Fruit fly (Drosophila melanogaster) whole organism, embryonic: ENCODE results near the gene ZnT77C.

Source experiments
- ATbp ChIP-seq: fragments of 200-800 bp; sonication (Bioruptor generic); optimal IDR thresholded peaks from 2 replicates; lab custom pipeline; 2017; ENCODE audit warnings: missing biosample characterization, mild to moderate bottlenecking, missing genetic modification characterization, missing genetic modification reagents
- Bdp1 ChIP-seq: fragments of 200-800 bp; sonication (Bioruptor generic); optimal IDR thresholded peaks from 3 replicates; lab custom pipeline; 2016; ENCODE audit warnings: missing biosample characterization, missing genetic modification characterization
- BtbVII ChIP-seq: fragments of 200-800 bp; sonication (Bioruptor generic); optimal IDR thresholded peaks from 3 replicates; lab custom pipeline; 2017; ENCODE audit warnings: missing biosample characterization, mild to moderate bottlenecking, missing genetic modification characterization
- C15 ChIP-seq: fragments of 200-800 bp; sonication (Bioruptor generic); IDR thresholded peaks from 3 replicates; pipeline ENCODE4 v1.3.6; 2022; ENCODE audit warnings: missing biosample characterization, missing genetic modification characterization
- CG10147 ChIP-seq: fragments of 200-800 bp; sonication (Bioruptor generic); optimal IDR thresholded peaks from 2 replicates; lab custom pipeline; 2019; ENCODE audit warnings: missing biosample characterization, mild to moderate bottlenecking, missing genetic modification characterization, moderate library complexity
- CG13287 ChIP-seq: fragments of 200-800 bp; sonication (Bioruptor generic); IDR thresholded peaks from 2 replicates; pipeline ENCODE4 v1.3.6; 2022; ENCODE audit warnings: missing biosample characterization, missing genetic modification characterization; ENCODE audit not compliant: partially characterized antibody
- CG13894 ChIP-seq: fragments of 200-800 bp; sonication (Bioruptor generic); optimal IDR thresholded peaks from 3 replicates; lab custom pipeline; 2018; ENCODE audit warnings: missing biosample characterization, mild to moderate bottlenecking, missing genetic modification characterization, moderate library complexity
- CG2678 ChIP-seq: fragments of 200-800 bp; sonication (Bioruptor generic); optimal IDR thresholded peaks from 3 replicates; lab custom pipeline; 2019; ENCODE audit warnings: missing biosample characterization, mild to moderate bottlenecking, missing genetic modification characterization, moderate library complexity
- CG3163 ChIP-seq: fragments of 200-800 bp; sonication (Bioruptor generic); optimal IDR thresholded peaks from 3 replicates; lab custom pipeline; 2016; ENCODE audit warnings: missing biosample characterization, missing genetic modification characterization
- CG6654 ChIP-seq: fragments of 200-800 bp; sonication (Bioruptor generic); optimal IDR thresholded peaks from 2 replicates; lab custom pipeline; 2017; ENCODE audit warnings: missing biosample characterization, mild to moderate bottlenecking, missing genetic modification characterization
- CG8359 ChIP-seq: fragments of 200-800 bp; sonication (Bioruptor generic); optimal IDR thresholded peaks from 2 replicates; lab custom pipeline; 2017; ENCODE audit warnings: missing biosample characterization, mild to moderate bottlenecking, missing genetic modification characterization, borderline replicate concordance
- CG8944 ChIP-seq: fragments of 200-800 bp; sonication (Bioruptor generic); optimal IDR thresholded peaks from 3 replicates; lab custom pipeline; 2016; ENCODE audit warnings: missing biosample characterization, missing genetic modification characterization
- Chrac-16 ChIP-seq: fragments of 200-800 bp; sonication (Bioruptor generic); optimal IDR thresholded peaks from 3 replicates; lab custom pipeline; 2016; ENCODE audit warnings: missing biosample characterization, missing genetic modification characterization
- Fer1 ChIP-seq: fragments of 200-800 bp; sonication (Bioruptor generic); optimal IDR thresholded peaks from 2 replicates; lab custom pipeline; 2017; ENCODE audit warnings: missing biosample characterization, mild to moderate bottlenecking, missing genetic modification characterization
- Hmx ChIP-seq: fragments of 200-800 bp; sonication (Bioruptor generic); optimal IDR thresholded peaks from 2 replicates; lab custom pipeline; 2016; ENCODE audit warnings: missing biosample characterization, missing genetic modification characterization
- Hr3 ChIP-seq: fragments of 200-800 bp; sonication (Bioruptor generic); optimal IDR thresholded peaks from 3 replicates; lab custom pipeline; 2016; ENCODE audit warnings: missing biosample characterization, missing genetic modification characterization
- Hr78 ChIP-seq, 2 experiments: fragments of 200-800 bp in 1 of 2; fragments of >200 bp in 1 of 2; sonication (Bioruptor generic) in 1 of 2; optimal IDR thresholded peaks; 2 replicates each; lab custom pipeline; 2017 to 2019; ENCODE audit warnings: missing biosample characterization in 2 of 2, missing genetic modification characterization in 2 of 2, mild to moderate bottlenecking in 1 of 2, moderate library complexity in 1 of 2
- Kr ChIP-seq: fragments of 200-800 bp; sonication (Bioruptor generic); optimal IDR thresholded peaks from 2 replicates; lab custom pipeline; 2017; ENCODE audit warnings: missing biosample characterization, mild to moderate bottlenecking, missing genetic modification characterization
- Mad ChIP-seq: fragments of 200-800 bp; sonication (Bioruptor generic); optimal IDR thresholded peaks from 2 replicates; lab custom pipeline; 2016; ENCODE audit warnings: missing biosample characterization, missing genetic modification characterization
- Myb ChIP-seq: fragments of 200-800 bp; sonication (Bioruptor generic); optimal IDR thresholded peaks from 2 replicates; lab custom pipeline; 2016; ENCODE audit warnings: missing biosample characterization, missing genetic modification characterization
- NK7.1 ChIP-seq: fragments of 200-800 bp; sonication (Bioruptor generic); optimal IDR thresholded peaks from 3 replicates; lab custom pipeline; 2016; ENCODE audit warnings: missing biosample characterization, missing genetic modification characterization
- NfI ChIP-seq: fragments of 200-800 bp; sonication (Bioruptor generic); optimal IDR thresholded peaks from 3 replicates; lab custom pipeline; 2018; ENCODE audit warnings: missing biosample characterization, mild to moderate bottlenecking, missing genetic modification characterization, moderate library complexity
- Poxn ChIP-seq: fragments of 200-800 bp; sonication (Bioruptor generic); IDR thresholded peaks from 2 replicates; pipeline ENCODE4 v1.3.6; 2022; ENCODE audit warnings: missing biosample characterization, missing genetic modification characterization
- Ptx1 ChIP-seq: fragments of 200-800 bp; sonication (Bioruptor generic); IDR thresholded peaks from 2 replicates; pipeline ENCODE4 v1.3.6; 2022; ENCODE audit warnings: missing biosample characterization, missing genetic modification characterization
- Side ChIP-seq: fragments of 200-800 bp; sonication (Bioruptor generic); optimal IDR thresholded peaks from 2 replicates; lab custom pipeline; 2016; ENCODE audit warnings: missing biosample characterization, missing genetic modification characterization
- Sox102F ChIP-seq: fragments of 200-800 bp; sonication (Bioruptor generic); optimal IDR thresholded peaks from 2 replicates; lab custom pipeline; 2018; ENCODE audit warnings: missing biosample characterization, mild to moderate bottlenecking, missing genetic modification characterization, moderate library complexity
- Vsx1 ChIP-seq: fragments of 200-800 bp; sonication (Bioruptor generic); optimal IDR thresholded peaks from 2 replicates; lab custom pipeline; 2017; ENCODE audit warnings: missing biosample characterization, mild to moderate bottlenecking, missing genetic modification characterization, missing genetic modification reagents
- ash1 ChIP-seq: fragments of 200-800 bp; sonication (Bioruptor generic); optimal IDR thresholded peaks from 2 replicates; lab custom pipeline; 2018; ENCODE audit warnings: missing biosample characterization, mild to moderate bottlenecking, missing genetic modification characterization
- bowl ChIP-seq: fragments of 200-800 bp; sonication (Bioruptor generic); IDR thresholded peaks from 2 replicates; pipeline ENCODE4 v1.3.6; 2022; ENCODE audit warnings: missing biosample characterization, missing genetic modification characterization
- croc ChIP-seq: fragments of 200-800 bp; sonication (Bioruptor generic); conservative IDR thresholded peaks from 3 replicates; pipeline ENCODE4 v1.3.6; 2022; ENCODE audit warnings: missing biosample characterization, missing genetic modification characterization
- cwo ChIP-seq: fragments of 200-800 bp; sonication (Bioruptor generic); optimal IDR thresholded peaks from 3 replicates; lab custom pipeline; 2017; ENCODE audit warnings: missing biosample characterization, missing genetic modification characterization, mild to moderate bottlenecking, moderate library complexity, missing genetic modification reagents
- dm ChIP-seq: fragments of 200-800 bp; sonication (Bioruptor generic); optimal IDR thresholded peaks from 3 replicates; lab custom pipeline; 2016; ENCODE audit warnings: missing biosample characterization, missing genetic modification characterization
- en ChIP-seq: fragments of 200-800 bp; sonication (Bioruptor generic); optimal IDR thresholded peaks from 2 replicates; lab custom pipeline; 2016; ENCODE audit warnings: missing biosample characterization, missing genetic modification characterization
- exex ChIP-seq: fragments of 200-800 bp; sonication (Bioruptor generic); optimal IDR thresholded peaks from 4 replicates; lab custom pipeline; 2018; ENCODE audit warnings: missing biosample characterization, mild to moderate bottlenecking, missing genetic modification characterization, moderate library complexity
- fd3F ChIP-seq: fragments of 200-800 bp; sonication (Bioruptor generic); optimal IDR thresholded peaks from 2 replicates; lab custom pipeline; 2018; ENCODE audit warnings: missing biosample characterization, mild to moderate bottlenecking, missing genetic modification characterization, moderate library complexity
- gsb ChIP-seq: fragments of 200-800 bp; sonication (Bioruptor generic); IDR thresholded peaks from 2 replicates; pipeline ENCODE4 v1.3.6; 2022; ENCODE audit warnings: missing biosample characterization, missing genetic modification characterization
- h ChIP-seq: fragments of >200 bp; optimal IDR thresholded peaks from 2 replicates; lab custom pipeline; 2017
- hkb ChIP-seq, 2 experiments: fragments of 200-800 bp in 1 of 2; fragments of >200 bp in 1 of 2; sonication (Bioruptor generic) in 1 of 2; IDR thresholded peaks in 1 of 2; optimal IDR thresholded peaks in 1 of 2; 2 replicates each; pipeline versions ENCODE4 v1.3.6 to Lab custom; 2017 to 2022; ENCODE audit warnings: missing biosample characterization in 1 of 2, missing genetic modification characterization in 1 of 2
- inv ChIP-seq: fragments of 200-800 bp; sonication (Bioruptor generic); IDR thresholded peaks from 2 replicates; pipeline ENCODE4 v1.3.6; 2022; ENCODE audit warnings: missing biosample characterization, missing genetic modification characterization; ENCODE audit not compliant: partially characterized antibody
- klu ChIP-seq: fragments of 200-800 bp; sonication (Bioruptor generic); IDR thresholded peaks from 2 replicates; pipeline ENCODE4 v1.3.6; 2022; ENCODE audit warnings: missing biosample characterization, missing genetic modification characterization
- lab ChIP-seq: fragments of 200-800 bp; sonication (Bioruptor generic); optimal IDR thresholded peaks from 3 replicates; lab custom pipeline; 2017; ENCODE audit warnings: missing biosample characterization, missing genetic modification characterization, mild to moderate bottlenecking, moderate library complexity, missing genetic modification reagents
- nmo ChIP-seq: fragments of 200-800 bp; sonication (Bioruptor generic); optimal IDR thresholded peaks from 2 replicates; lab custom pipeline; 2018; ENCODE audit warnings: missing biosample characterization, mild to moderate bottlenecking, missing genetic modification characterization, moderate library complexity
- pan ChIP-seq, 4 experiments: fragments of >200 bp in 3 of 4; fragments of 200-800 bp in 1 of 4; sonication (Bioruptor generic) in 1 of 4; optimal IDR thresholded peaks in 3 of 4; IDR thresholded peaks in 1 of 4; 2 replicates each; pipeline versions ENCODE4 v1.3.6 to Lab custom; 2017 to 2022; ENCODE audit warnings: missing biosample characterization in 2 of 4, missing genetic modification characterization in 2 of 4, mixed read lengths in 1 of 4
- pum ChIP-seq: fragments of 200-800 bp; sonication (Bioruptor generic); optimal IDR thresholded peaks from 2 replicates; lab custom pipeline; 2016; ENCODE audit warnings: missing biosample characterization, missing genetic modification characterization
- sd ChIP-seq: fragments of 200-800 bp; sonication (Bioruptor generic); optimal IDR thresholded peaks from 3 replicates; lab custom pipeline; 2018; ENCODE audit warnings: missing biosample characterization, mild to moderate bottlenecking, missing genetic modification characterization, moderate library complexity
- sisA ChIP-seq: fragments of 200-800 bp; sonication (Bioruptor generic); IDR thresholded peaks from 2 replicates; pipeline ENCODE4 v1.3.6; 2022; ENCODE audit warnings: missing biosample characterization, missing genetic modification characterization
- trem ChIP-seq: fragments of 200-800 bp; optimal IDR thresholded peaks from 3 replicates; lab custom pipeline; 2019; ENCODE audit warnings: missing biosample characterization, mild to moderate bottlenecking, missing genetic modification characterization, moderate library complexity
- trh ChIP-seq: fragments of 200-800 bp; sonication (Bioruptor generic); optimal IDR thresholded peaks from 2 replicates; lab custom pipeline; 2016; ENCODE audit warnings: missing biosample characterization, missing genetic modification characterization
- zf30C ChIP-seq: fragments of 200-800 bp; sonication (Bioruptor generic); optimal IDR thresholded peaks from 3 replicates; lab custom pipeline; 2018; ENCODE audit warnings: missing biosample characterization, mild to moderate bottlenecking, missing genetic modification characterization

ZnT77C gene

dm6 chr3L:20537655-20538300 is 43.1 kb upstream of the ZnT77C start (continued):
- TF ChIP-seq fd3F (GFP tag; lab: Kevin White, UChicago) (no peak), sisA (GFP tag; lab: Robert Waterston, UW) (no peak), Sox102F (GFP tag; lab: Kevin White, UChicago) (no peak), BtbVII (no peak), pan (optimal IDR thresholded peaks at IDR 0.05; lab: Kevin White, UChicago) (no peak), pan (GFP tag; optimal IDR thresholded peaks at IDR 0.05 in 1 of 2, IDR thresholded peaks at IDR 0.05 in 1 of 2) (no peak), CG3163 (GFP tag; lab: Kevin White, UChicago) (no peak), CG13894 (tag; lab: Kevin White, UChicago) (no peak), ATbp (GFP tag; lab: Kevin White, UChicago) (no peak), ash1 (GFP tag; lab: Kevin White, UChicago) (no peak), hkb (optimal IDR thresholded peaks at IDR 0.05; lab: Kevin White, UChicago) (no peak), hkb (GFP tag; IDR thresholded peaks at IDR 0.05; lab: Robert Waterston, UW) (0 out of 2 replicates have a peak, but pooled peaks have one; percentile 27), pum (no peak), CG13287 (GFP tag; lab: Robert Waterston, UW) (no peak), croc (GFP tag; lab: Robert Waterston, UW) (no peak), CG6654 (GFP tag; lab: Kevin White, UChicago) (no peak), klu (no peak), Kr (GFP tag; lab: Kevin White, UChicago) (no peak), CG8944 (GFP tag; lab: Kevin White, UChicago) (no peak), Vsx1 (GFP tag; lab: Kevin White, UChicago) (no peak), Hmx (no peak), trh (no peak), en (GFP tag; lab: Kevin White, UChicago) (no peak), exex (tag; lab: Kevin White, UChicago) (peak; percentile 43), C15 (GFP tag; lab: Robert Waterston, UW) (no peak), Hr78 (GFP tag; optimal IDR thresholded peaks at IDR 0.05; lab: Kevin White, UChicago) (no peak), Chrac-16 (GFP tag; lab: Kevin White, UChicago) (no peak), trem (tag; lab: Kevin White, UChicago) (no peak), CG2678 (tag; lab: Kevin White, UChicago) (no peak), NfI (GFP tag; lab: Kevin White, UChicago) (no peak), dm (GFP tag; lab: Kevin White, UChicago) (no peak), Hr3 (GFP tag; lab: Kevin White, UChicago) (no peak), NK7.1 (GFP tag; lab: Kevin White, UChicago) (no peak), gsb (GFP tag; lab: Robert Waterston, UW) (no peak), Poxn (no peak), nmo (GFP tag; lab: Kevin White, UChicago) (no peak), Side (no peak), Myb (GFP tag; lab: Kevin White, UChicago) (no peak), CG10147 (no peak), Mad (GFP tag; lab: Kevin White, UChicago) (no peak), Bdp1 (no peak), zf30C (GFP tag; lab: Kevin White, UChicago) (no peak), inv (GFP tag; lab: Robert Waterston, UW) (no peak), bowl (GFP tag; lab: Robert Waterston, UW) (no peak), sd (tag; lab: Kevin White, UChicago) (peak; percentile 29), h (lab: Kevin White, UChicago) (no peak), CG8359 (GFP tag; lab: Kevin White, UChicago) (no peak), cwo (GFP tag; lab: Kevin White, UChicago) (peak; percentile 53), Fer1 (GFP tag; lab: Kevin White, UChicago) (peak; percentile 10), Ptx1 (no peak), lab (GFP tag; lab: Kevin White, UChicago) (peak; percentile 58)
